Worm (Caenorhabditis elegans) whole organism, young adult: Measurements from ENCODE around the gene metr-1.
"Not testable (repeated sequence)": the region's sequence is repeated elsewhere in the genome, so short reads cannot be mapped to it uniquely, and the experiment has no call there.

ENCODE experiments used
- B0019.2 ChIP-seq: fragments of 200-800 bp; sonication (Bioruptor generic); conservative IDR thresholded peaks from 2 replicates; pipeline ENCODE4 v1.3.6; 2022; ENCODE audit warnings: missing genetic modification reagents, missing genetic modification characterization, missing compliant biosample characterization
- B0035.1 ChIP-seq: sonication (generic microtip); optimal IDR thresholded peaks from 2 replicates; lab custom pipeline; 2016; ENCODE audit warnings: missing genetic modification characterization, mild to moderate bottlenecking, missing compliant biosample characterization, missing genotype, missing genetic modification reagents
- B0336.3 ChIP-seq: fragments of 200-800 bp; sonication (Bioruptor generic); IDR thresholded peaks from 2 replicates; pipeline ENCODE4 v1.3.6; 2022; ENCODE audit warnings: missing genetic modification characterization, missing compliant biosample characterization
- C17E4.6 ChIP-seq: fragments of 200-800 bp; sonication (Bioruptor generic); IDR thresholded peaks from 2 replicates; pipeline ENCODE4 v1.3.6; 2022; ENCODE audit warnings: missing genetic modification reagents, missing genetic modification characterization, missing compliant biosample characterization
- D2030.7 ChIP-seq: fragments of 200-800 bp; sonication (Bioruptor generic); IDR thresholded peaks from 2 replicates; pipeline ENCODE4 v1.3.6; 2022; ENCODE audit warnings: missing genetic modification reagents, missing genetic modification characterization, missing compliant biosample characterization
- F33H1.4 ChIP-seq: fragments of 200-800 bp; sonication (Bioruptor generic); IDR thresholded peaks from 2 replicates; pipeline ENCODE4 v1.3.6; 2022; ENCODE audit warnings: missing genetic modification reagents, missing genetic modification characterization, missing compliant biosample characterization
- F39B2.1 ChIP-seq: fragments of 200-800 bp; sonication (Bioruptor generic); IDR thresholded peaks from 2 replicates; pipeline ENCODE4 v1.3.6; 2022; ENCODE audit warnings: missing genetic modification reagents, missing genetic modification characterization, missing compliant biosample characterization
- F49E8.2 ChIP-seq: sonication (generic microtip); optimal IDR thresholded peaks from 3 replicates; lab custom pipeline; 2017; ENCODE audit warnings: missing genetic modification characterization, mild to moderate bottlenecking, missing compliant biosample characterization, antibody characterized with exemption, moderate library complexity; ENCODE audit not compliant: insufficient read depth
- K11D2.4 ChIP-seq: fragments of 200-800 bp; sonication (Bioruptor generic); IDR thresholded peaks from 2 replicates; pipeline ENCODE4 v1.3.6; 2022; ENCODE audit warnings: missing genetic modification reagents, missing genetic modification characterization, missing compliant biosample characterization
- athp-1 ChIP-seq: sonication (generic microtip); optimal IDR thresholded peaks from 2 replicates; lab custom pipeline; 2017; ENCODE audit warnings: mild to moderate bottlenecking, missing genetic modification characterization, missing compliant biosample characterization
- attf-3 ChIP-seq: fragments of 200-800 bp; sonication (Bioruptor generic); conservative IDR thresholded peaks from 2 replicates; pipeline ENCODE4 v1.3.6; 2022; ENCODE audit warnings: missing genetic modification reagents, missing genetic modification characterization, missing compliant biosample characterization
- cebp-1 ChIP-seq, 2 experiments: fragments of 200-800 bp in 1 of 2; sonication (Bioruptor generic) in 1 of 2; sonication (generic microtip) in 1 of 2; IDR thresholded peaks in 1 of 2; optimal IDR thresholded peaks in 1 of 2; 2 replicates each; pipeline versions ENCODE4 v1.3.6 to Lab custom; 2017 to 2022; ENCODE audit warnings: missing compliant biosample characterization in 2 of 2, missing genetic modification characterization in 2 of 2, mild to moderate bottlenecking in 1 of 2, missing genetic modification reagents in 1 of 2, moderate library complexity in 1 of 2
- dox-1 ChIP-seq: fragments of 200-800 bp; sonication (Bioruptor generic); IDR thresholded peaks from 2 replicates; pipeline ENCODE4 v1.3.6; 2022; ENCODE audit warnings: missing genetic modification reagents, missing genetic modification characterization, missing compliant biosample characterization
- dpff-1 ChIP-seq: sonication (generic microtip); optimal IDR thresholded peaks from 2 replicates; lab custom pipeline; 2017; ENCODE audit warnings: mild to moderate bottlenecking, missing genetic modification characterization, missing compliant biosample characterization
- egrh-3 ChIP-seq: fragments of 200-800 bp; sonication (Bioruptor generic); IDR thresholded peaks from 2 replicates; pipeline ENCODE4 v1.3.6; 2022; ENCODE audit warnings: missing genetic modification reagents, missing genetic modification characterization, missing compliant biosample characterization
- ets-4 ChIP-seq: fragments of 200-800 bp; sonication (Bioruptor generic); optimal IDR thresholded peaks from 2 replicates; lab custom pipeline; 2018; ENCODE audit warnings: mild to moderate bottlenecking, missing genetic modification characterization, missing compliant biosample characterization
- him-1 ChIP-seq: sonication (generic microtip); optimal IDR thresholded peaks from 2 replicates; lab custom pipeline; 2016; ENCODE audit warnings: missing genotype, missing genetic modification reagents, missing genetic modification characterization, missing compliant biosample characterization
- hlh-12 ChIP-seq: sonication (generic microtip); optimal IDR thresholded peaks from 2 replicates; lab custom pipeline; 2016; ENCODE audit warnings: missing genetic modification characterization, missing compliant biosample characterization
- let-607 ChIP-seq, 2 experiments: fragments of 200-800 bp in 1 of 2; sonication (Bioruptor generic) in 1 of 2; sonication (generic microtip) in 1 of 2; optimal IDR thresholded peaks; 2 replicates each; lab custom pipeline; 2016 to 2018; ENCODE audit warnings: mild to moderate bottlenecking in 2 of 2, missing compliant biosample characterization in 2 of 2, missing genetic modification characterization in 2 of 2, moderate library complexity in 2 of 2, missing genotype in 1 of 2
- lin-35 ChIP-seq, 3 experiments: fragments of 150-350 bp in 2 of 3; sonication (generic microtip) in 1 of 3; optimal IDR thresholded peaks; 2 replicates each; lab custom pipeline; 2014 to 2018; ENCODE audit warnings: missing biosample characterization in 3 of 3, missing genetic modification characterization in 3 of 3, missing genetic modification reagents in 3 of 3
- lsy-27 ChIP-seq: sonication (generic microtip); optimal IDR thresholded peaks from 2 replicates; lab custom pipeline; 2017; ENCODE audit warnings: missing genetic modification characterization, mild to moderate bottlenecking, missing compliant biosample characterization, antibody characterized with exemption, missing genotype, borderline replicate concordance; ENCODE audit not compliant: insufficient read depth
- madf-3 ChIP-seq: fragments of 200-800 bp; sonication (Bioruptor generic); IDR thresholded peaks from 2 replicates; pipeline ENCODE4 v1.3.6; 2022; ENCODE audit warnings: missing genetic modification reagents, missing genetic modification characterization, missing compliant biosample characterization
- madf-6 ChIP-seq: fragments of 200-800 bp; sonication (Bioruptor generic); IDR thresholded peaks from 2 replicates; pipeline ENCODE4 v1.3.6; 2022; ENCODE audit warnings: missing genetic modification reagents, missing genetic modification characterization, missing compliant biosample characterization
- mcd-1 ChIP-seq: fragments of 200-800 bp; sonication (Bioruptor generic); IDR thresholded peaks from 2 replicates; pipeline ENCODE4 v1.3.6; 2022; ENCODE audit warnings: missing genetic modification reagents, missing genetic modification characterization, missing compliant biosample characterization
- mes-4 ChIP-seq: sonication (generic microtip); optimal IDR thresholded peaks from 2 replicates; lab custom pipeline; 2016; ENCODE audit warnings: missing genotype, missing genetic modification characterization, missing compliant biosample characterization
- nfya-1 ChIP-seq: sonication (generic microtip); optimal IDR thresholded peaks from 2 replicates; lab custom pipeline; 2017; ENCODE audit warnings: antibody characterized with exemption, missing compliant biosample characterization, missing genetic modification characterization, borderline replicate concordance; ENCODE audit not compliant: insufficient read depth
- nhr-80 ChIP-seq: sonication (generic microtip); optimal IDR thresholded peaks from 2 replicates; lab custom pipeline; 2016; ENCODE audit warnings: missing genetic modification characterization, missing compliant biosample characterization
- sea-2 ChIP-seq: fragments of 200-800 bp; sonication (Bioruptor generic); IDR thresholded peaks from 2 replicates; pipeline ENCODE4 v1.3.6; 2022; ENCODE audit warnings: missing genetic modification characterization, missing compliant biosample characterization
- snpc-1.1 ChIP-seq: sonication (generic microtip); optimal IDR thresholded peaks from 2 replicates; lab custom pipeline; 2017; ENCODE audit warnings: missing genetic modification characterization, mild to moderate bottlenecking, missing compliant biosample characterization, antibody characterized with exemption, moderate library complexity, missing genotype, missing genetic modification reagents; ENCODE audit not compliant: insufficient read depth
- snpc-3.4 ChIP-seq: sonication (generic microtip); optimal IDR thresholded peaks from 2 replicates; lab custom pipeline; 2017; ENCODE audit warnings: missing genetic modification characterization, mild to moderate bottlenecking, missing compliant biosample characterization, antibody characterized with exemption, moderate library complexity, missing genotype, missing genetic modification reagents
- tlf-1 ChIP-seq: fragments of 200-800 bp; sonication (Bioruptor generic); optimal IDR thresholded peaks from 2 replicates; lab custom pipeline; 2018; ENCODE audit warnings: mild to moderate bottlenecking, missing genetic modification characterization, missing compliant biosample characterization
- zfh-2 ChIP-seq: fragments of 200-800 bp; sonication (Bioruptor generic); conservative IDR thresholded peaks from 2 replicates; pipeline ENCODE4 v1.3.6; 2022; ENCODE audit warnings: missing genetic modification reagents, missing genetic modification characterization, missing compliant biosample characterization
- zim-3 ChIP-seq: sonication (generic microtip); optimal IDR thresholded peaks from 2 replicates; lab custom pipeline; 2017; ENCODE audit warnings: mild to moderate bottlenecking, missing genetic modification characterization, moderate library complexity, missing compliant biosample characterization
- ztf-26 ChIP-seq: sonication (generic microtip); optimal IDR thresholded peaks from 2 replicates; lab custom pipeline; 2017; ENCODE audit warnings: missing genetic modification characterization, missing compliant biosample characterization
- ztf-3 ChIP-seq: fragments of 200-800 bp; sonication (Bioruptor generic); optimal IDR thresholded peaks from 2 replicates; lab custom pipeline; 2018; ENCODE audit warnings: mild to moderate bottlenecking, missing genetic modification characterization, missing compliant biosample characterization

The metr-1 gene

DNA sequence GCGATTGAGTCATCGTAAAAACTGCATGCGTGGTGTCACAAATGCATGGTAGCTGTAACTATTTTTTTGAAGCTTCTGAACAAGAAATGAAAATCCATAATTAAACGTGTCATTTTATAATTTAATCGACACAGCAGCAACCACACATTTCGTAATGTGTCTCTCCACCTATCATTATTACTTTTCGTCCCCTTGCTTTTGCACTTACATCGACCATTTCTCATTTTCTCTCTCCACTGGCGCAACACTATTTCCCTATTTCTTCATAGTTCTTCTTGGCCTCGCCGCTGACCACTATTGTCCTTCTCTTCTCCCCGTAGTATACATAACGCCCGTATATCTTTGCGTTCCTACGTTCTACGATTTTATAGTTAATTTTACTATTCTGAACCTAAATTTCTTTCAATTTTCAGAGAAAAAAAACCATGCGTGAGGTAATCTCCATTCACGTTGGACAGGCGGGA is 8.0 kb upstream of the metr-1 start, which contains the start of gene tba-4:
tba-4 (plus strand) TSS at position 414 of the 464 bp plus-strand sequence.
- TF ChIP-seq athp-1 (tag; lab: Kevin White, UChicago) (no peak), lin-35 (GFP tag; optimal IDR thresholded peaks at IDR 0.05; lab: Kevin White, UChicago) (no peak), egrh-3 (no peak), dox-1 (GFP tag; lab: Robert Waterston, UW) (no peak), sea-2 (GFP tag; lab: Robert Waterston, UW) (no peak), him-1 (tag; lab: Kevin White, UChicago) (no peak), C17E4.6 (GFP tag; lab: Robert Waterston, UW) (no peak), B0035.1 (tag; lab: Kevin White, UChicago) (no peak), mcd-1 (GFP tag; lab: Robert Waterston, UW) (no peak), madf-3 (GFP tag; lab: Robert Waterston, UW) (no peak), madf-6 (GFP tag; lab: Robert Waterston, UW) (no peak), nhr-80 (tag; lab: Kevin White, UChicago) (peak; percentile 83), B0336.3 (no peak), snpc-3.4 (tag; lab: Kevin White, UChicago) (no peak), cebp-1 (GFP tag; IDR thresholded peaks at IDR 0.05; lab: Robert Waterston, UW) (peak; percentile 50; the same call in 1 of the 2 replicates), cebp-1 (tag; optimal IDR thresholded peaks at IDR 0.05; lab: Kevin White, UChicago) (no peak), B0019.2 (GFP tag; lab: Robert Waterston, UW) (no peak), K11D2.4 (GFP tag; lab: Robert Waterston, UW) (no peak), let-607 (tag; optimal IDR thresholded peaks at IDR 0.05; lab: Kevin White, UChicago) (peak in 1 of 2 experiments; percentile 63), hlh-12 (tag; lab: Kevin White, UChicago) (no peak), F33H1.4 (GFP tag; lab: Robert Waterston, UW) (no peak), F39B2.1 (GFP tag; lab: Robert Waterston, UW) (no peak), mes-4 (tag; lab: Kevin White, UChicago) (no peak), zim-3 (tag; lab: Kevin White, UChicago) (no peak), zfh-2 (GFP tag; lab: Robert Waterston, UW) (no peak), attf-3 (GFP tag; lab: Robert Waterston, UW) (no peak)

DNA sequence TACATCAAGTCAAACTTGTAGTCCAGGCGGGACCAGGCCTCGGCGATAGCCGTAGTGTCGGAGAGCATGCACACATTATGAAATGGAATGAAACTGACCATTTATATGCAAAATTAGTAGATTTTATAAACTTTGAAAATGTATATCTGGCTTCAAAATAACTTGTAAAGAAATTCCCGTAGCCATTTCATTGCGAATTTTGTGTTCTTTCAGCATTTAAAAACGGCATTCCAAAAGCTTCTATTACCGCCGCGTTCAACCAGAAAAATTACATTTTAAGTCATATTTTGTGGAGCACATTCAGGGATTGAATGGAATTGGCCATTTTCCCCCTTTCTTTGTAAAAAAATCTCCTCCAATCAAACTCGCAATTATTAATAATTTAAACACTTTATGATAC is 3.5 kb upstream of the metr-1 start, which contains the start of gene Y19D2B.1:
Y19D2B.1 (minus strand) TSS at position 101 of the 400 bp plus-strand sequence.
- TF ChIP-seq nfya-1 (tag; lab: Kevin White, UChicago); ztf-26 (tag; lab: Kevin White, UChicago); tlf-1 (GFP tag; lab: Kevin White, UChicago): not testable (repeated sequence)

DNA sequence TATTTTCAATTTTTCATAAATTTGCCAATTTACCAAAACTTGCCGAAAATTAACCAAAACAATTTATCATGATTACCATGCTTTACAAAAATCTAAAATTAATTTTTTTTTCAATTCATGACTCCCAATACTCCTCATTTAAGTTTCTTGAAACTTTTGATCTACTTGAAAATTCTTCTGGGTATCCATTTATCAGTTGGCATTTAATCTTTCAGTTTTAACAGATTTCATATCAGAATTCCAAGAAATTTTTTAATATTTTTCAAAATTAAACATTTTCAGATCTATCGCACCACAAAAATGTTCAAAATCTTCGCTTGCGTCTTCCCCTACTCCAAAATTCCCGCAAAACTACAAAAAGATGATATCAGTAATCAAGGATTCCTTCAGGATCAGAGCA is 2.4 kb upstream of the metr-1 start, which contains the start of gene Y19D2B.2:
Y19D2B.2 (plus strand) TSS at position 301 of the 400 bp plus-strand sequence.
- TF ChIP-seq nfya-1 (tag; lab: Kevin White, UChicago) (no peak), dpff-1 (no peak), lsy-27 (tag; lab: Kevin White, UChicago) (no peak), snpc-1.1 (no peak), cebp-1 (GFP tag; IDR thresholded peaks at IDR 0.05; lab: Robert Waterston, UW) (no peak), cebp-1 (tag; optimal IDR thresholded peaks at IDR 0.05; lab: Kevin White, UChicago) (no peak), C17E4.6 (GFP tag; lab: Robert Waterston, UW) (no peak), F49E8.2 (tag; lab: Kevin White, UChicago) (no peak), ets-4 (GFP tag; lab: Kevin White, UChicago) (no peak), D2030.7 (GFP tag; lab: Robert Waterston, UW) (no peak), ztf-3 (GFP tag; lab: Kevin White, UChicago) (no peak)
